Fruit fly (Drosophila melanogaster) S2 (cell line): ENCODE data around the gene Nup133.

Source experiments
- CG8478 ChIP-seq: fragments of >200 bp; optimal IDR thresholded peaks from 2 replicates; lab custom pipeline; 2018
- CTCF ChIP-seq, 2 experiments: fragments of >200 bp; optimal IDR thresholded peaks; 2 replicates each; lab custom pipeline; 2018

DNA sequence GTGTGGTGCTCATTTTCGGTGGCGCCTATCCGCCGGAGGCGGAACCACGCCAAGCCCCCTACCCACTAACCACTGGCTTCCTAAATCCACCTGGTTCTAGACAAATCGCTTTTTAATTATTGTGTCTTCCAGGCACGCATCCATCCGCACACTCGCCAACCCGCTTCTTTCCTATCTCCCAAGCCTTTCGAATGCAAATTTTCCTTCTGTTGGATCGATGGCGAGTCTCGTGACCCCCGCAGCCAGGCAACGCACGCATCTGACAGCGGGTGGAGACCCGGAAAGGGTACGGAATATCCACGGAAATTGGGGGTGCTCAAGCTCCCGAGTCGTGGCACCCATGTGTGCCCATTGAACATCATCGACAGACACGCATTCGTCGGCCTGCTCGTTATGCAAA, 16.8 kb downstream of the Nup133 start, which contains the start of gene CG13842:
- TF ChIP-seq CTCF (optimal IDR thresholded peaks at IDR 0.05; lab: Kevin White, UChicago) (no peak), CG8478 (lab: Kevin White, UChicago) (no peak)
